Fruit fly (Drosophila melanogaster): ENCODE results near the gene ppan.

DNA sequence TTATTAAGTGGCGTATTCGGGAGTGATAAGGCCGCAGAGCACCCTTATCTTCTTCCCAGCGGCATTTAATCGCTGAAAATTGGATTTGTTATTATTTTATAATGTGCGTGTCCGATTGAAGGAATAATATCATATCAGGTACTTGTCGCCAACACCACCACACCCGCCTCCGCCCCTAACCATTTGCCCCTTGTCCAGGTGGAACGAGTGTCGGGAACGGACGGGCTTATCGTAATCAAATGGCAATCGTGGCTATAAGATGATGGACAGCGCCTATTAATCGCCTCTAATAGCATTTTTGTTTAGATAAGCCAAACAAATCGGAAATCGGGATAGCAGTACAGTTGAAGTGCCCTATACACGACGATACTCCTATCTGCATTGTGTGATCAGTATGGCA lies 37.8 kb upstream of the ppan start:
- TF ChIP-seq kay (GFP tag; ENCODE audit: borderline replicate concordance) = no peak
- no peak for TF ChIP-seq Clk (GFP tag; optimal IDR thresholded peaks at IDR 0.05)
- no peak for TF ChIP-seq CG7045 (GFP tag; optimal IDR thresholded peaks at IDR 0.05)
- no peak for TF ChIP-seq pad (GFP tag; optimal IDR thresholded peaks at IDR 0.05)
- TF ChIP-seq bab1 (GFP tag; optimal IDR thresholded peaks at IDR 0.05) = no peak
- TF ChIP-seq Crg-1 (GFP tag; optimal IDR thresholded peaks at IDR 0.05) = no peak
- TF ChIP-seq CG33017 (tag; optimal IDR thresholded peaks at IDR 0.05) = no peak
- TF ChIP-seq Mnt (GFP tag; optimal IDR thresholded peaks at IDR 0.05) = no peak
- TF ChIP-seq CG12768 (GFP tag; optimal IDR thresholded peaks at IDR 0.05) = no peak
- TF ChIP-seq cic (GFP tag; optimal IDR thresholded peaks at IDR 0.05) = no peak
- no peak for TF ChIP-seq CG1620 (GFP tag; optimal IDR thresholded peaks at IDR 0.05)
- no peak for TF ChIP-seq tj (GFP tag; optimal IDR thresholded peaks at IDR 0.05)
